Fruit fly (Drosophila melanogaster) whole organism, embryonic: Measurements from ENCODE around the gene CG33511.
A peak's percentile ranks its signal among the peaks of the same experiment; 100 is the strongest.

Experiments
- Aef1 ChIP-seq: fragments of 200-800 bp; sonication (Bioruptor generic); IDR thresholded peaks from 3 replicates; pipeline ENCODE4 v1.3.6; 2022; ENCODE audit warnings: missing biosample characterization, missing genetic modification characterization
- Atf3 ChIP-seq: fragments of 200-800 bp; sonication (Bioruptor generic); optimal IDR thresholded peaks from 3 replicates; lab custom pipeline; 2016; ENCODE audit warnings: missing biosample characterization, missing genetic modification characterization
- Atf6 ChIP-seq: fragments of 200-800 bp; sonication (Bioruptor generic); IDR thresholded peaks from 2 replicates; pipeline ENCODE4 v1.3.6; 2022; ENCODE audit warnings: missing biosample characterization, missing genetic modification characterization
- CG11085 ChIP-seq: fragments of 200-800 bp; sonication (Bioruptor generic); IDR thresholded peaks from 2 replicates; pipeline ENCODE4 v1.3.6; 2022; ENCODE audit warnings: missing biosample characterization, missing genetic modification characterization
- CG11560 ChIP-seq: fragments of 200-800 bp; sonication (Bioruptor generic); IDR thresholded peaks from 3 replicates; pipeline ENCODE4 v1.3.6; 2022; ENCODE audit warnings: missing biosample characterization, missing genetic modification characterization
- CG11695 ChIP-seq: fragments of 200-800 bp; sonication (Bioruptor generic); IDR thresholded peaks from 3 replicates; pipeline ENCODE4 v1.3.6; 2022; ENCODE audit warnings: missing biosample characterization, missing genetic modification characterization
- CG12104 ChIP-seq: fragments of 200-800 bp; sonication (Bioruptor generic); optimal IDR thresholded peaks from 3 replicates; lab custom pipeline; 2016; ENCODE audit warnings: missing biosample characterization, missing genetic modification characterization
- CG13123 ChIP-seq: fragments of 200-800 bp; sonication (Bioruptor generic); optimal IDR thresholded peaks from 2 replicates; lab custom pipeline; 2016; ENCODE audit warnings: missing biosample characterization, missing genetic modification characterization
- CG14710 ChIP-seq: fragments of 200-800 bp; sonication (Bioruptor generic); optimal IDR thresholded peaks from 3 replicates; lab custom pipeline; 2019; ENCODE audit warnings: missing biosample characterization, mild to moderate bottlenecking, missing genetic modification characterization, moderate library complexity
- CG16779 ChIP-seq: fragments of 200-800 bp; sonication (Bioruptor generic); IDR thresholded peaks from 2 replicates; pipeline ENCODE4 v1.3.6; 2022; ENCODE audit warnings: missing biosample characterization, missing genetic modification characterization
- CG17361 ChIP-seq: fragments of 200-800 bp; sonication (Bioruptor generic); IDR thresholded peaks from 3 replicates; pipeline ENCODE4 v1.3.6; 2022; ENCODE audit warnings: missing biosample characterization, missing genetic modification characterization
- CG17568 ChIP-seq: fragments of 200-800 bp; sonication (Bioruptor generic); optimal IDR thresholded peaks from 2 replicates; lab custom pipeline; 2018; ENCODE audit warnings: missing biosample characterization, mild to moderate bottlenecking, missing genetic modification characterization, moderate library complexity
- CG18011 ChIP-seq: fragments of 200-800 bp; sonication (Bioruptor generic); optimal IDR thresholded peaks from 2 replicates; lab custom pipeline; 2017; ENCODE audit warnings: missing biosample characterization, missing genetic modification characterization, mild to moderate bottlenecking, moderate library complexity, missing genotype
- CG2129 ChIP-seq: fragments of 200-800 bp; sonication (Bioruptor generic); IDR thresholded peaks from 2 replicates; pipeline ENCODE4 v1.3.6; 2022; ENCODE audit warnings: missing biosample characterization, missing genetic modification characterization; ENCODE audit not compliant: partially characterized antibody
- CG2889 ChIP-seq: fragments of 200-800 bp; sonication (Bioruptor generic); IDR thresholded peaks from 3 replicates; pipeline ENCODE4 v1.3.6; 2022; ENCODE audit warnings: missing biosample characterization, missing genetic modification characterization
- CG32532 ChIP-seq: fragments of 200-800 bp; sonication (Bioruptor generic); IDR thresholded peaks from 2 replicates; pipeline ENCODE4 v1.3.6; 2022; ENCODE audit warnings: missing biosample characterization, missing genetic modification characterization
- CG5245 ChIP-seq: fragments of 200-800 bp; sonication (Bioruptor generic); optimal IDR thresholded peaks from 3 replicates; lab custom pipeline; 2016; ENCODE audit warnings: missing biosample characterization, missing genetic modification characterization
- CG6175 ChIP-seq: fragments of 200-800 bp; sonication (Bioruptor generic); IDR thresholded peaks from 3 replicates; pipeline ENCODE4 v1.3.6; 2022; ENCODE audit warnings: missing biosample characterization, missing genetic modification characterization
- CG6854 ChIP-seq: fragments of 200-800 bp; sonication (Bioruptor generic); optimal IDR thresholded peaks from 3 replicates; lab custom pipeline; 2017; ENCODE audit warnings: missing biosample characterization, mild to moderate bottlenecking, missing genetic modification characterization
- CG7963 ChIP-seq: fragments of 200-800 bp; sonication (Bioruptor generic); IDR thresholded peaks from 3 replicates; pipeline ENCODE4 v1.3.6; 2022; ENCODE audit warnings: missing biosample characterization, missing genetic modification characterization; ENCODE audit not compliant: partially characterized antibody
- CG9727 ChIP-seq: fragments of 200-800 bp; sonication (Bioruptor generic); optimal IDR thresholded peaks from 3 replicates; lab custom pipeline; 2017; ENCODE audit warnings: missing biosample characterization, mild to moderate bottlenecking, missing genetic modification characterization
- CG9797 ChIP-seq: fragments of 200-800 bp; sonication (Bioruptor generic); optimal IDR thresholded peaks from 3 replicates; lab custom pipeline; 2018; ENCODE audit warnings: missing biosample characterization, mild to moderate bottlenecking, missing genetic modification characterization
- CG9876 ChIP-seq: fragments of 200-800 bp; sonication (Bioruptor generic); optimal IDR thresholded peaks from 2 replicates; lab custom pipeline; 2016; ENCODE audit warnings: missing biosample characterization, missing genetic modification characterization
- Dad ChIP-seq: fragments of 200-800 bp; sonication (Bioruptor generic); optimal IDR thresholded peaks from 3 replicates; lab custom pipeline; 2016; ENCODE audit warnings: missing biosample characterization, missing genetic modification characterization
- Eip74EF ChIP-seq, 2 experiments: fragments of 200-800 bp in 1 of 2; fragments of >200 bp in 1 of 2; sonication (Bioruptor generic) in 1 of 2; optimal IDR thresholded peaks; 2 replicates each; lab custom pipeline; 2017 to 2019; ENCODE audit warnings: missing biosample characterization in 2 of 2, missing genetic modification characterization in 2 of 2, mild to moderate bottlenecking in 1 of 2, moderate library complexity in 1 of 2
- Elba2 ChIP-seq: fragments of 200-800 bp; sonication (Bioruptor generic); optimal IDR thresholded peaks from 3 replicates; lab custom pipeline; 2016; ENCODE audit warnings: missing biosample characterization, missing genetic modification characterization
- HLH3B ChIP-seq: fragments of 200-800 bp; sonication (Bioruptor generic); IDR thresholded peaks from 2 replicates; pipeline ENCODE4 v1.3.6; 2022; ENCODE audit warnings: missing biosample characterization, missing genetic modification characterization
- HLH4C ChIP-seq: fragments of 200-800 bp; sonication (Bioruptor generic); IDR thresholded peaks from 3 replicates; pipeline ENCODE4 v1.3.6; 2022; ENCODE audit warnings: missing biosample characterization, missing genetic modification characterization; ENCODE audit not compliant: partially characterized antibody
- Hand ChIP-seq: fragments of 200-800 bp; sonication (Bioruptor generic); optimal IDR thresholded peaks from 2 replicates; lab custom pipeline; 2017; ENCODE audit warnings: mild to moderate bottlenecking, missing biosample characterization, missing genetic modification reagents, missing genetic modification characterization
- HmgZ ChIP-seq: fragments of 200-800 bp; sonication (Bioruptor generic); optimal IDR thresholded peaks from 2 replicates; lab custom pipeline; 2018; ENCODE audit warnings: missing biosample characterization, mild to moderate bottlenecking, missing genetic modification characterization
- Lpt ChIP-seq: fragments of >200 bp; optimal IDR thresholded peaks from 2 replicates; lab custom pipeline; 2018; ENCODE audit warnings: missing biosample characterization, missing genetic modification characterization
- Max ChIP-seq: fragments of 200-800 bp; sonication (Bioruptor generic); optimal IDR thresholded peaks from 2 replicates; lab custom pipeline; 2016; ENCODE audit warnings: missing biosample characterization, mild to moderate bottlenecking, missing genetic modification characterization
- NfI ChIP-seq: fragments of 200-800 bp; sonication (Bioruptor generic); optimal IDR thresholded peaks from 3 replicates; lab custom pipeline; 2018; ENCODE audit warnings: missing biosample characterization, mild to moderate bottlenecking, missing genetic modification characterization, moderate library complexity
- Sin3A ChIP-seq: fragments of >200 bp; optimal IDR thresholded peaks from 2 replicates; lab custom pipeline; 2018
- da ChIP-seq: fragments of 200-800 bp; sonication (Bioruptor generic); optimal IDR thresholded peaks from 2 replicates; lab custom pipeline; 2016; ENCODE audit warnings: missing biosample characterization, missing genetic modification characterization
- danr ChIP-seq: fragments of 200-800 bp; sonication (Bioruptor generic); IDR thresholded peaks from 2 replicates; pipeline ENCODE4 v1.3.6; 2022; ENCODE audit warnings: missing biosample characterization, missing genetic modification characterization
- dmrt99B ChIP-seq: fragments of 200-800 bp; sonication (Bioruptor generic); optimal IDR thresholded peaks from 2 replicates; lab custom pipeline; 2018; ENCODE audit warnings: missing biosample characterization, mild to moderate bottlenecking, missing genetic modification characterization, moderate library complexity
- ftz-f1 ChIP-seq: fragments of 200-800 bp; sonication (Bioruptor generic); optimal IDR thresholded peaks from 2 replicates; lab custom pipeline; 2016; ENCODE audit warnings: missing biosample characterization, missing genetic modification characterization
- gfzf ChIP-seq: fragments of 200-800 bp; sonication (Bioruptor generic); optimal IDR thresholded peaks from 2 replicates; lab custom pipeline; 2016; ENCODE audit warnings: missing biosample characterization, mild to moderate bottlenecking, missing genetic modification characterization, moderate library complexity
- grn ChIP-seq: fragments of 200-800 bp; sonication (Bioruptor generic); optimal IDR thresholded peaks from 3 replicates; lab custom pipeline; 2017; ENCODE audit warnings: missing biosample characterization, missing genetic modification characterization
- ham ChIP-seq: fragments of 200-800 bp; sonication (Bioruptor generic); IDR thresholded peaks from 2 replicates; pipeline ENCODE4 v1.3.6; 2022; ENCODE audit warnings: missing biosample characterization, missing genetic modification characterization
- jumu ChIP-seq: fragments of 200-800 bp; sonication (Bioruptor generic); optimal IDR thresholded peaks from 3 replicates; lab custom pipeline; 2016; ENCODE audit warnings: missing biosample characterization, missing genetic modification characterization
- kah ChIP-seq: fragments of 200-800 bp; sonication (Bioruptor generic); optimal IDR thresholded peaks from 2 replicates; lab custom pipeline; 2018; ENCODE audit warnings: missing biosample characterization, mild to moderate bottlenecking, missing genetic modification characterization
- mld ChIP-seq: fragments of 200-800 bp; sonication (Bioruptor generic); IDR thresholded peaks from 3 replicates; pipeline ENCODE4 v1.3.6; 2022; ENCODE audit warnings: missing biosample characterization, missing genetic modification characterization; ENCODE audit not compliant: partially characterized antibody
- schlank ChIP-seq: fragments of 200-800 bp; sonication (Bioruptor generic); optimal IDR thresholded peaks from 2 replicates; lab custom pipeline; 2018; ENCODE audit warnings: missing biosample characterization, mild to moderate bottlenecking, missing genetic modification characterization
- sim ChIP-seq: fragments of 200-800 bp; sonication (Bioruptor generic); IDR thresholded peaks from 2 replicates; pipeline ENCODE4 v1.3.6; 2022; ENCODE audit warnings: missing biosample characterization, missing genetic modification characterization
- sima ChIP-seq: fragments of 200-800 bp; sonication (Bioruptor generic); optimal IDR thresholded peaks from 2 replicates; lab custom pipeline; 2016; ENCODE audit warnings: missing biosample characterization, missing genetic modification characterization
- sug ChIP-seq: fragments of 200-800 bp; optimal IDR thresholded peaks from 2 replicates; lab custom pipeline; 2019; ENCODE audit warnings: missing biosample characterization, mild to moderate bottlenecking, missing genetic modification characterization, moderate library complexity
- toy ChIP-seq: fragments of 200-800 bp; sonication (Bioruptor generic); IDR thresholded peaks from 2 replicates; pipeline ENCODE4 v1.3.6; 2022; ENCODE audit warnings: missing biosample characterization, missing genetic modification characterization
- trem ChIP-seq: fragments of 200-800 bp; optimal IDR thresholded peaks from 3 replicates; lab custom pipeline; 2019; ENCODE audit warnings: missing biosample characterization, mild to moderate bottlenecking, missing genetic modification characterization, moderate library complexity
- wdn ChIP-seq: fragments of 200-800 bp; sonication (Bioruptor generic); IDR thresholded peaks from 2 replicates; pipeline ENCODE4 v1.3.6; 2022; ENCODE audit warnings: missing biosample characterization, missing genetic modification characterization
- zf30C ChIP-seq: fragments of 200-800 bp; sonication (Bioruptor generic); optimal IDR thresholded peaks from 3 replicates; lab custom pipeline; 2018; ENCODE audit warnings: missing biosample characterization, mild to moderate bottlenecking, missing genetic modification characterization

Gene CG33511

dm6 chr2L:21104326-21104725 lies 22.0 kb upstream of the CG33511 start, which contains the start of the genes CG46307 and Nhe2 (continued):
- TF ChIP-seq Eip74EF (GFP tag; optimal IDR thresholded peaks at IDR 0.05; lab: Kevin White, UChicago) (no peak), grn (GFP tag; lab: Kevin White, UChicago) (no peak), sug (tag; lab: Kevin White, UChicago) (no peak), toy (GFP tag; lab: Robert Waterston, UW) (no peak), CG11085 (GFP tag; lab: Robert Waterston, UW) (no peak), danr (no peak), sima (GFP tag; lab: Kevin White, UChicago) (no peak), CG2889 (GFP tag; lab: Robert Waterston, UW) (no peak), Aef1 (GFP tag; lab: Robert Waterston, UW) (no peak), zf30C (peak; percentile 90), CG11560 (tag; lab: Robert Waterston, UW) (no peak), wdn (GFP tag; lab: Robert Waterston, UW) (no peak), kah (GFP tag; lab: Kevin White, UChicago) (no peak), jumu (GFP tag; lab: Kevin White, UChicago) (no peak), CG32532 (no peak), sim (GFP tag; lab: Robert Waterston, UW) (no peak), trem (tag; lab: Kevin White, UChicago) (peak; percentile 52), CG9727 (GFP tag; lab: Kevin White, UChicago) (no peak), dmrt99B (tag; lab: Kevin White, UChicago) (no peak), Atf3 (GFP tag; lab: Kevin White, UChicago) (no peak), CG9876 (GFP tag; lab: Kevin White, UChicago) (no peak), CG16779 (GFP tag; lab: Robert Waterston, UW) (no peak), CG17568 (GFP tag; lab: Kevin White, UChicago) (no peak), Hand (no peak), Atf6 (GFP tag; lab: Robert Waterston, UW) (no peak), ftz-f1 (GFP tag; lab: Kevin White, UChicago) (no peak), CG9797 (no peak), Elba2 (no peak), CG13123 (GFP tag; lab: Kevin White, UChicago) (no peak), CG11695 (GFP tag; lab: Robert Waterston, UW) (no peak), HmgZ (no peak), CG2129 (GFP tag; lab: Robert Waterston, UW) (no peak), CG7963 (0 out of 3 replicates have a peak, but pooled peaks have one; percentile 17), HLH4C (no peak), schlank (tag; lab: Kevin White, UChicago) (no peak), da (GFP tag; lab: Kevin White, UChicago) (no peak), CG14710 (tag; lab: Kevin White, UChicago) (peak; percentile 35), HLH3B (GFP tag; lab: Robert Waterston, UW) (no peak), Dad (GFP tag; lab: Kevin White, UChicago) (no peak)

- TF ChIP-seq Lpt (GFP tag; lab: Kevin White, UChicago) (no peak), CG17361 (GFP tag; lab: Robert Waterston, UW) (peak; percentile 28; the same call in 1 of the 3 replicates), ham (GFP tag; lab: Robert Waterston, UW) (no peak), CG6854 (no peak), NfI (GFP tag; lab: Kevin White, UChicago) (no peak), CG12104 (GFP tag; lab: Kevin White, UChicago) (no peak), sim (GFP tag; lab: Robert Waterston, UW) (no peak), CG5245 (GFP tag; lab: Kevin White, UChicago) (no peak), gfzf (peak; percentile 84), Max (GFP tag; lab: Kevin White, UChicago) (peak; percentile 94), Sin3A (lab: Kevin White, UChicago) (peak; percentile 61), CG18011 (peak; percentile 38), danr (no peak), CG6175 (no peak), mld (no peak)
These were observed 20.3 kb upstream of the CG33511 start, which contains the start of gene CG9257 for dm6 chr2L:21102399-21103108. Gene CG9257 (plus strand): TSS chr2L:21102743.
